Fruit fly (Drosophila melanogaster): ENCODE results near the gene Vps2.
A peak's percentile ranks its signal among the peaks of the same experiment; 100 is the strongest.

The Vps2 gene

DNA sequence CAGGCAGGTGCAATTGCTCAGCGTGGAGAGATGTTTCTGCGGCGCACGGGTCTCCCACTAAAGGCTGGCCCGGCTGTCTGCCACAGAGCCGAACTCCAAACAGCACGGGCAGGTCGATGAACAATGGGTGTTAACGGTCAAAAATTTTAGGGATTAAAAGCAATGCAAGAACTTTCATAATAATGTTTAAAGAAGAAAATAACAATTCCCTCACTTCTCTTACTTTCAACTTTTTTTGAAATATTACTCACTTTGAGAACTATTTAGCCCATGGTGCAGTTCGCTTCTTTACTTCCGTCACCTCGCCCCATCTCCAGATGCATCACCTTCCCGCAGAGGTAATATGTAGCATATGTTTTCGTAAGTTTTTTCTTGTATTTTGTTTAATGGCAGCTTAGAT lies 19.9 kb downstream of the Vps2 start:
- TF ChIP-seq noc (tag; optimal IDR thresholded peaks at IDR 0.05) = no peak

DNA sequence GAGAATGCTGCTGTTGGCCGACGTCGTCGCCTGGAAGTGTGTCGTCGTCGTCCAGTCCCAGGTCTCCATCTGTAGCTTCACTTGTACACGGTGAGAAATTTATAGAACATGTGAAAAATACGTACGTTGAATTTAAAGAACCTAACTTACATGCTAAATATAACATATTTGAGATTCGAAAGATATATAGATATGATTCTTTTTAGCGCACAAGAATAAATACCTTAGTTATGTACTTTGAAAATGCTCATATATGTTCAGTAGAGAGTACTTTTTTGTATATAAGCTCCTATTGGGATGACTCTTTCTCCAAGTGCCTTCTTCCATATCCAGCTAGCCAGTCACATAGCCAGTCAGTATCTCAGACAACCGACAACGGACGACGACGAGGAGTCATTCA lies 22.6 kb downstream of the Vps2 start:
- TF ChIP-seq noc (tag; optimal IDR thresholded peaks at IDR 0.05) = no peak

DNA sequence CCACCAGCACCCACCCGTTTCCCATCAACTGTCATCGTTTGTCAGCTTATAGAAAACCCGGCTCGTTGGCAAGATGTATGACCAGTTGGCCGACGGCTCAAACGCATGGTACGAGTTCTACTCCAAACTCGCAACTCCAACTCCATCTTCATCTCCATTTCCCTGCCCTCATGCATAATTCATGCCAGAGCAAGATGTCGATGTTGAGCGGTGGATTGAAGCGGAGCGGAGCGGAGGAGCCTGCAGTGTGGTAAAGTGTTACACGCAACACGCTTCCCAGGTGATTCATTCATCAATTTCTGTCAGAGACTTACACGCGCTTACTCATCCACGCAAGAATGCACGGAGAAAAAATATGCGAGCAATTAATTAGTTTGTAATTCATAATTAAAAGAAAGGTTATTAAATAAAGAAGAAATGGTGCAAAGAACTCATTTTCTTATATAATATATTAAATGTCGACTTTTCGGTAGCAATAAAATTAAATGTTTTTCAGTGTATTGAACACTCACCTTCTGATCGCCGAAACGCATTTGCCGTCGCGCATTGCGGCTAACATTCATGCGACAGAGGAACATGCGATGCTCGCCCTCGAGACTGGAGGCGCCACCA lies 28.9 kb downstream of the Vps2 start:
- TF ChIP-seq noc (tag; optimal IDR thresholded peaks at IDR 0.05) = no peak

DNA sequence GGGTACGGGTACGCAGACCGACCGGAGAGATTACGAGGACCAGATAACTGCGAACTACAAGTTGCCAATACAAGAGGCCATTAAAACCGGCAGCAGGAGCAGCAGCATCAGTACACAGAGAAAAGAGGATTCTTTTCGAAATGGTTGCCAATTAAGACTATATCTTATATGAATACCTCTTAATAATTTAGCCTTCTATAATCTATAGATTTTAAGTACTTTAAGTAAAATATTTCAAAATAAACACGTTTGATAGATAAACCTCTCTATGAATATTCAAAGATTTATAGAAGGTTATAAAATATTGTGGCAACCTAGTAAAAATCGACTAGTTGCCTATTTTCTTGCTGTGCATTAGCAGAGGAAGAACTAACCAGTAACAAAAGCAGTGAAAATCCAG lies 42.9 kb downstream of the Vps2 start:
- no peak for TF ChIP-seq noc (tag; optimal IDR thresholded peaks at IDR 0.05)

DNA sequence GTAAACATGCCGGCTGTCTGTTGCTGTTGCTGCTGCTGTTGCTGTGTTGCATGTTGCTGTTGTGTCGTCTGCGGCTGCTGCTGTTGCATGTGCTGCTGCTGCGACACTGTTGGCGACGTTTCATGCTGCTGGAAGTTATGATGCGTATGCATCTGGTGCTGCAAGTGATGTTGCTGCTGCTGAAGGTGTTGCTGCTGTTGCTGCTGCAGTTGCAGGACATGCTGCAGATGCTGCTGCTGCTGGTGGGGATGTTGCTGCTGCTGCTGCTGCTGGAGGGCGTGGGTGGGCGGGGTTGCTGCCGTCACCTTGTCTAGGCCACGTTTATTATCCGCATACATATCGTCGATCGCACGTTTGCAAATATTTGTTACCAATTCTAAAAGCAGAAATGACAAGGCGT lies 43.6 kb downstream of the Vps2 start:
- TF ChIP-seq noc (tag; optimal IDR thresholded peaks at IDR 0.05) = no peak

DNA sequence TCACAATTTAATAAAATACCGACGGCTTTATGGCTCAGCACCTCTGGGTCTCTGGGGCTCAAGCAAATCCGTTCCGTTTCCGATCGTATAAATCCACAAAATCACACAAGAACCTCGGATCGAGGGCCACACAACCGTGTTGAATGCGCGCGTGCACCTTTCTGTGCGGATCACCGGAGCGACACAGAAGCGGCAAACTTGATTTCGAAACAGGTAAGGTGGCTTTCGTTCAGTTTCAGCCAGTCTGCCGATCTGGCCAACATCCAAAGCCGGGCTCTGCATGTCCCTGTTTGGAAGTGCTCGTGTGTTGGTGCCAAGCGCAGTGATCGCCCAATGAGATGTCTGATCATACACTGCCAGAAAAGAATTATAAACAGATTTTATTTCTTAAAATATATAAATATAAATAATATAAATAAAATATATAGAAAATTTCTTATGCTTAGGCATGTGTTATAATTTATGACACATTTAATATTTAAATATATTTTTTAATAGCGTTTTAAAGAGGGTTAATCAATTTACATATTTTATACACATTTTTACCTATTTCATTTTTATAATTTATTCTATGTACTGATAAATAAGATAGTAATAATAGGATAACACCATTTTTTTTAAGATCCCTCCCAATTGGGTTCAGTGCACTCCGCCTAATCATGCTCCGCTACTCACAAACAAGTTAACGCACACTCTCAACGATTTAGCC lies 46.0 kb downstream of the Vps2 start, which contains the start of gene dysf:
Gene dysf (minus strand): TSS at position 210 of the 709 bp plus-strand sequence.
- peak; percentile 53 for TF ChIP-seq noc (tag; optimal IDR thresholded peaks at IDR 0.05)

DNA sequence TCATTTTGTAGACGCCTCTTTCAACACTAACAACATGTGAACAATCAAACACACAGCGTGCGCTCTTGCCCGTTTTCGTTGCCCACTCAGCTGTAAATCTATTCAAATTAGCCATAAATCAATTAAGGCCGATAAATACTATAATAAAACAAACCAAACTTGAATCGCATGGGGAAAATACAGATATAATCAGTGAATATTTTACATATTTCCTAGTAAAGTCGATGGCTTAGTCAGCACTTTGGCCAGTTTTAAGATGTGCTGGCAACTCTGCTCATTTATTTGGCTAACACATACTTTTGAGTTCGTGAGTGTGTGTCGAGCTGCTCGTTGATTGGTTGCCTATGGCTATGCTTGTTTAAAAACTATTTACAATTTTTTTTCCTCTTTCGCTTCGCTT lies 46.6 kb downstream of the Vps2 start:
- peak; percentile 17 for TF ChIP-seq noc (tag; optimal IDR thresholded peaks at IDR 0.05)

DNA sequence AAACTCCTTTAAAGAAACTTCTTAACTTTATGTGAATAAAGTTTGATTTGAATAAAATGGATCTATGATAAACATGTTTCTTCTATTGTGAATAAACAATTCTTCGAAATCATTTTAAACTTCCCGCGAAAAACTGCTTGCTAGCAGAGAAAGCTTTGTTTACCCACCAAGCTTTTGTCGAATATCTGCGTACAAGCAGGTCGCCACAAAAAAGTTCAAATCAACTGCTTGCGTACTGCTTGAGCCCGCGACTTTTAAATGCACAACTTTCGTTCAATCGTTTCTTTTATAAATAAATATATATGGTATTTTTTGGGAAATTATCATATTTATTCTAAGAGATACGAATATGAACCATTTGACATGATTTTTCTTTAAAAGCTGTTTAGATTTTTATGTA lies 50.8 kb downstream of the Vps2 start:
- TF ChIP-seq noc (tag; optimal IDR thresholded peaks at IDR 0.05) = no peak
